Fruit fly (Drosophila melanogaster) whole organism, prepupa: ENCODE results near the gene CG46270.

ENCODE experiments used
- CG11762 ChIP-seq: fragments of 200-800 bp; sonication (Bioruptor generic); optimal IDR thresholded peaks from 3 replicates; lab custom pipeline; 2016; ENCODE audit warnings: missing biosample characterization, missing genetic modification characterization; ENCODE audit not compliant: insufficient read depth
- CG15336 ChIP-seq: fragments of 200-800 bp; sonication (Bioruptor generic); IDR thresholded peaks from 2 replicates; pipeline ENCODE4 v1.3.6; 2022; ENCODE audit warnings: missing biosample characterization, missing genetic modification characterization
- CG6808 ChIP-seq: fragments of 200-800 bp; sonication (Bioruptor generic); optimal IDR thresholded peaks from 3 replicates; lab custom pipeline; 2017; ENCODE audit warnings: missing biosample characterization, missing genetic modification characterization, mild to moderate bottlenecking, moderate library complexity, missing genetic modification reagents
- CG6854 ChIP-seq: fragments of 200-800 bp; sonication (Bioruptor generic); optimal IDR thresholded peaks from 2 replicates; lab custom pipeline; 2017; ENCODE audit warnings: missing biosample characterization, mild to moderate bottlenecking, missing genetic modification characterization
- CG8632 ChIP-seq: fragments of 200-800 bp; sonication (Bioruptor generic); optimal IDR thresholded peaks from 3 replicates; lab custom pipeline; 2016; ENCODE audit warnings: missing biosample characterization, missing genetic modification characterization
- Eip78C ChIP-seq: fragments of 200-800 bp; sonication (Bioruptor generic); peaks from one replicate; lab custom pipeline; 2016; ENCODE audit warnings: missing biosample characterization, missing genetic modification characterization
- Hr38 ChIP-seq: sonication (Bioruptor generic); optimal IDR thresholded peaks from 2 replicates; lab custom pipeline; 2016; ENCODE audit warnings: missing biosample characterization, missing genetic modification characterization
- Sox102F ChIP-seq: fragments of 200-800 bp; sonication (Bioruptor generic); optimal IDR thresholded peaks from 2 replicates; lab custom pipeline; 2016; ENCODE audit warnings: missing biosample characterization, mild to moderate bottlenecking, missing genetic modification characterization
- Sox15 ChIP-seq: fragments of 200-800 bp; sonication (Bioruptor generic); optimal IDR thresholded peaks from 3 replicates; lab custom pipeline; 2016; ENCODE audit warnings: missing biosample characterization, missing genetic modification characterization
- acj6 ChIP-seq: fragments of 200-800 bp; sonication (Bioruptor generic); optimal IDR thresholded peaks from 3 replicates; lab custom pipeline; 2016; ENCODE audit warnings: missing biosample characterization, missing genetic modification characterization
- dac ChIP-seq: fragments of 200-800 bp; sonication (Bioruptor generic); optimal IDR thresholded peaks from 2 replicates; lab custom pipeline; 2017; ENCODE audit warnings: missing biosample characterization, mild to moderate bottlenecking, missing genetic modification characterization
- fkh ChIP-seq: fragments of 200-800 bp; sonication (Bioruptor generic); optimal IDR thresholded peaks from 3 replicates; lab custom pipeline; 2017; ENCODE audit warnings: missing biosample characterization, mild to moderate bottlenecking, missing genetic modification characterization, moderate library complexity
- salr ChIP-seq, 2 experiments: fragments of 200-800 bp; sonication (Bioruptor generic); optimal IDR thresholded peaks; 3 replicates each; lab custom pipeline; 2016 to 2018; ENCODE audit warnings: missing biosample characterization in 2 of 2, missing genetic modification characterization in 2 of 2, mild to moderate bottlenecking in 1 of 2

dm6 chr3R:10389027-10389465 is 39.2 kb downstream of the CG46270 start:
- TF ChIP-seq CG11762 (GFP tag; lab: Kevin White, UChicago) (no peak), dac (GFP tag; lab: Kevin White, UChicago) (no peak), salr (GFP tag; optimal IDR thresholded peaks at IDR 0.05; lab: Kevin White, UChicago) (no peak), CG6808 (GFP tag; lab: Kevin White, UChicago) (no peak), Sox102F (GFP tag; lab: Kevin White, UChicago) (no peak), CG15336 (GFP tag; lab: Robert Waterston, UW) (no peak), CG6854 (GFP tag; lab: Kevin White, UChicago) (no peak), Sox15 (GFP tag; lab: Kevin White, UChicago) (no peak), Hr38 (GFP tag; lab: Kevin White, UChicago) (no peak), Eip78C (no peak), CG8632 (GFP tag; lab: Kevin White, UChicago) (no peak), fkh (GFP tag; lab: Kevin White, UChicago) (no peak), acj6 (GFP tag; lab: Kevin White, UChicago) (no peak)
